Worm (Caenorhabditis elegans) whole organism, young adult: ENCODE data around the gene C34C12.1.

Source experiments
- B0019.2 ChIP-seq: fragments of 200-800 bp; sonication (Bioruptor generic); conservative IDR thresholded peaks from 2 replicates; pipeline ENCODE4 v1.3.6; 2022; ENCODE audit warnings: missing genetic modification reagents, missing genetic modification characterization, missing compliant biosample characterization
- B0261.1 ChIP-seq: sonication (generic microtip); optimal IDR thresholded peaks from 2 replicates; lab custom pipeline; 2016; ENCODE audit warnings: mild to moderate bottlenecking, missing genetic modification characterization, moderate library complexity, missing compliant biosample characterization
- B0336.3 ChIP-seq: fragments of 200-800 bp; sonication (Bioruptor generic); IDR thresholded peaks from 2 replicates; pipeline ENCODE4 v1.3.6; 2022; ENCODE audit warnings: missing genetic modification characterization, missing compliant biosample characterization
- C06A6.2 ChIP-seq: fragments of 200-800 bp; sonication (Bioruptor generic); conservative IDR thresholded peaks from 2 replicates; pipeline ENCODE4 v1.3.6; 2022; ENCODE audit warnings: missing genetic modification characterization, missing compliant biosample characterization
- F23B12.7 ChIP-seq: sonication (generic microtip); optimal IDR thresholded peaks from 2 replicates; lab custom pipeline; 2017; ENCODE audit warnings: missing genetic modification characterization, mild to moderate bottlenecking, missing compliant biosample characterization, antibody characterized with exemption, moderate library complexity; ENCODE audit not compliant: insufficient read depth
- F33H1.4 ChIP-seq: fragments of 200-800 bp; sonication (Bioruptor generic); IDR thresholded peaks from 2 replicates; pipeline ENCODE4 v1.3.6; 2022; ENCODE audit warnings: missing genetic modification reagents, missing genetic modification characterization, missing compliant biosample characterization
- F39B2.1 ChIP-seq: fragments of 200-800 bp; sonication (Bioruptor generic); IDR thresholded peaks from 2 replicates; pipeline ENCODE4 v1.3.6; 2022; ENCODE audit warnings: missing genetic modification reagents, missing genetic modification characterization, missing compliant biosample characterization
- F57C9.4 ChIP-seq: sonication (generic microtip); optimal IDR thresholded peaks from 2 replicates; lab custom pipeline; 2017; ENCODE audit warnings: mild to moderate bottlenecking, missing genetic modification characterization, missing compliant biosample characterization
- K12H6.12 ChIP-seq: fragments of 200-800 bp; sonication (Bioruptor generic); optimal IDR thresholded peaks from 2 replicates; lab custom pipeline; 2018; ENCODE audit warnings: mild to moderate bottlenecking, missing genetic modification characterization, missing compliant biosample characterization
- Y53F4B.3 ChIP-seq: fragments of 200-800 bp; sonication (Bioruptor generic); IDR thresholded peaks from 2 replicates; pipeline ENCODE4 v1.3.6; 2022; ENCODE audit warnings: missing genetic modification reagents, missing genetic modification characterization, missing compliant biosample characterization
- Y79H2A.3 ChIP-seq: fragments of 200-800 bp; sonication (Bioruptor generic); conservative IDR thresholded peaks from 2 replicates; pipeline ENCODE4 v1.3.6; 2022; ENCODE audit warnings: missing genetic modification reagents, missing genetic modification characterization, missing compliant biosample characterization
- attf-3 ChIP-seq: fragments of 200-800 bp; sonication (Bioruptor generic); conservative IDR thresholded peaks from 2 replicates; pipeline ENCODE4 v1.3.6; 2022; ENCODE audit warnings: missing genetic modification reagents, missing genetic modification characterization, missing compliant biosample characterization
- bed-2 ChIP-seq: fragments of 200-800 bp; sonication (Bioruptor generic); IDR thresholded peaks from 2 replicates; pipeline ENCODE4 v1.3.6; 2022; ENCODE audit warnings: missing genetic modification reagents, missing genetic modification characterization, missing compliant biosample characterization
- cebp-1 ChIP-seq, 2 experiments: fragments of 200-800 bp in 1 of 2; sonication (Bioruptor generic) in 1 of 2; sonication (generic microtip) in 1 of 2; IDR thresholded peaks in 1 of 2; optimal IDR thresholded peaks in 1 of 2; 2 replicates each; pipeline versions ENCODE4 v1.3.6 to Lab custom; 2017 to 2022; ENCODE audit warnings: missing compliant biosample characterization in 2 of 2, missing genetic modification characterization in 2 of 2, mild to moderate bottlenecking in 1 of 2, missing genetic modification reagents in 1 of 2, moderate library complexity in 1 of 2
- cebp-2 ChIP-seq: fragments of 200-800 bp; sonication (Bioruptor generic); IDR thresholded peaks from 2 replicates; pipeline ENCODE4 v1.3.6; 2022; ENCODE audit warnings: missing genetic modification characterization, missing compliant biosample characterization
- chd-7 ChIP-seq: sonication (generic microtip); optimal IDR thresholded peaks from 2 replicates; lab custom pipeline; 2016; ENCODE audit warnings: mild to moderate bottlenecking, missing genetic modification characterization, moderate library complexity, missing compliant biosample characterization
- dpff-1 ChIP-seq: sonication (generic microtip); optimal IDR thresholded peaks from 2 replicates; lab custom pipeline; 2017; ENCODE audit warnings: mild to moderate bottlenecking, missing genetic modification characterization, missing compliant biosample characterization
- egl-18 ChIP-seq: fragments of 200-800 bp; sonication (Bioruptor generic); IDR thresholded peaks from 2 replicates; pipeline ENCODE4 v1.3.6; 2022; ENCODE audit warnings: missing genetic modification reagents, missing genetic modification characterization, missing compliant biosample characterization
- egl-44 ChIP-seq: fragments of 200-800 bp; sonication (Bioruptor generic); IDR thresholded peaks from 2 replicates; pipeline ENCODE4 v1.3.6; 2022; ENCODE audit warnings: missing genetic modification reagents, missing genetic modification characterization, missing compliant biosample characterization
- fkh-3 ChIP-seq: sonication (generic microtip); optimal IDR thresholded peaks from 2 replicates; lab custom pipeline; 2016; ENCODE audit warnings: mild to moderate bottlenecking, missing genetic modification characterization, missing compliant biosample characterization
- him-1 ChIP-seq: sonication (generic microtip); optimal IDR thresholded peaks from 2 replicates; lab custom pipeline; 2016; ENCODE audit warnings: missing genotype, missing genetic modification reagents, missing genetic modification characterization, missing compliant biosample characterization
- hsf-1 ChIP-seq: fragments of 200-800 bp; sonication (Bioruptor generic); IDR thresholded peaks from 2 replicates; pipeline ENCODE4 v1.3.6; 2022; ENCODE audit warnings: missing genetic modification reagents, missing genetic modification characterization, missing compliant biosample characterization
- let-526 ChIP-seq: fragments of 200-800 bp; sonication (Bioruptor generic); IDR thresholded peaks from 2 replicates; pipeline ENCODE4 v1.3.6; 2022; ENCODE audit warnings: missing genetic modification reagents, missing genetic modification characterization, missing compliant biosample characterization
- madf-10 ChIP-seq: sonication (generic microtip); optimal IDR thresholded peaks from 2 replicates; lab custom pipeline; 2016; ENCODE audit warnings: mild to moderate bottlenecking, missing genetic modification characterization, missing compliant biosample characterization
- mes-4 ChIP-seq: sonication (generic microtip); optimal IDR thresholded peaks from 2 replicates; lab custom pipeline; 2016; ENCODE audit warnings: missing genotype, missing genetic modification characterization, missing compliant biosample characterization
- mxl-1 ChIP-seq: sonication (generic microtip); optimal IDR thresholded peaks from 2 replicates; lab custom pipeline; 2016; ENCODE audit warnings: missing genetic modification characterization, missing compliant biosample characterization
- nfyb-1 ChIP-seq: fragments of 200-800 bp; sonication (Bioruptor generic); IDR thresholded peaks from 2 replicates; pipeline ENCODE4 v1.3.6; 2022; ENCODE audit warnings: missing genetic modification reagents, missing genetic modification characterization, missing compliant biosample characterization
- nhr-80 ChIP-seq: sonication (generic microtip); optimal IDR thresholded peaks from 2 replicates; lab custom pipeline; 2016; ENCODE audit warnings: missing genetic modification characterization, missing compliant biosample characterization
- pha-4 ChIP-seq: fragments of 150-350 bp; sonication (generic microtip); optimal IDR thresholded peaks from 2 replicates; lab custom pipeline; 2014; ENCODE audit warnings: missing biosample characterization, missing genetic modification reagents, missing genetic modification characterization
- rpc-1 ChIP-seq, 2 experiments: fragments of 150-350 bp in 1 of 2; sonication (generic microtip) in 1 of 2; optimal IDR thresholded peaks; 2 replicates each; lab custom pipeline; 2014 to 2018; ENCODE audit warnings: missing biosample characterization in 1 of 2, missing genetic modification characterization in 1 of 2, missing genetic modification reagents in 1 of 2, missing genotype in 1 of 2
- snpc-3.4 ChIP-seq: sonication (generic microtip); optimal IDR thresholded peaks from 2 replicates; lab custom pipeline; 2017; ENCODE audit warnings: missing genetic modification characterization, mild to moderate bottlenecking, missing compliant biosample characterization, antibody characterized with exemption, moderate library complexity, missing genotype, missing genetic modification reagents
- sptf-2 ChIP-seq: fragments of 200-800 bp; sonication (Bioruptor generic); optimal IDR thresholded peaks from 2 replicates; lab custom pipeline; 2018; ENCODE audit warnings: mild to moderate bottlenecking, missing genetic modification characterization, missing compliant biosample characterization
- unc-130 ChIP-seq: sonication (generic microtip); optimal IDR thresholded peaks from 2 replicates; lab custom pipeline; 2016; ENCODE audit warnings: missing genetic modification reagents, missing genetic modification characterization, missing compliant biosample characterization
- unc-62 ChIP-seq: fragments of 150-350 bp; optimal IDR thresholded peaks from 2 replicates; lab custom pipeline; 2014; ENCODE audit warnings: missing biosample characterization, missing genetic modification reagents, missing genetic modification characterization
- ztf-18 ChIP-seq: sonication (generic microtip); optimal IDR thresholded peaks from 2 replicates; lab custom pipeline; 2016; ENCODE audit warnings: missing genotype, mild to moderate bottlenecking, missing genetic modification characterization, missing compliant biosample characterization
- ztf-22 ChIP-seq: fragments of 200-800 bp; sonication (Bioruptor generic); optimal IDR thresholded peaks from 2 replicates; lab custom pipeline; 2018; ENCODE audit warnings: mild to moderate bottlenecking, missing genetic modification characterization, moderate library complexity, missing compliant biosample characterization
- ztf-25 ChIP-seq: fragments of 200-800 bp; sonication (Bioruptor generic); IDR thresholded peaks from 2 replicates; pipeline ENCODE4 v1.3.6; 2022; ENCODE audit warnings: missing genetic modification reagents, missing genetic modification characterization, missing compliant biosample characterization
- ztf-28 ChIP-seq: fragments of 200-800 bp; sonication (Bioruptor generic); IDR thresholded peaks from 2 replicates; pipeline ENCODE4 v1.3.6; 2022; ENCODE audit warnings: missing genetic modification reagents, missing genetic modification characterization, missing compliant biosample characterization
- ztf-3 ChIP-seq: fragments of 200-800 bp; sonication (Bioruptor generic); optimal IDR thresholded peaks from 2 replicates; lab custom pipeline; 2018; ENCODE audit warnings: mild to moderate bottlenecking, missing genetic modification characterization, missing compliant biosample characterization
- ztf-6 ChIP-seq: fragments of 200-800 bp; sonication (Bioruptor generic); IDR thresholded peaks from 2 replicates; pipeline ENCODE4 v1.3.6; 2022; ENCODE audit warnings: missing genetic modification reagents, missing genetic modification characterization, missing compliant biosample characterization

The C34C12.1 gene

DNA sequence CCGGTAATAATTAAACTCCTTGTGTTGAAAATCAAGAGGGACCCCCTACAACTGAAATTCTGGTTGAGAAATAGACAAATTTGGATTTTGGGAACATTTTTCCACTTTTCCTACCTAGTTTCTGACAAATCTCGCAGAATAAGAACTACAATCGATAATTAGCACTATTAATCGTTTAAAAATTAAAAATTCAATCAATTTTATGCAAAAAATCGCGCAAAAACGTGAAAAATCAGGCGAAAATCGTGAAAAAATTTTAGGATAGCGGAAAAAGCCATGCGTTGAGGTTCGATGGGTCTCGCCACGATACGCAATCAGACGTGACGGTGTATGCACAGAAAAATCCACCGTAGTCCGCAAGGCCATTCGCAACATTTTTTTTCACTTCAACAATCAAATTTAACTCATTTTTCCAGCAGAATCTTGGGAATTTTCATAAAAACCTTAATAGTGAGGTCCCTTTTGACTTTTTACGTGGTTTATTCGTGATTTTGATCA lies 51.0 kb downstream of the C34C12.1 start, which contains the start of gene lias-1 (continued):
- TF ChIP-seq Y53F4B.3, result no peak
- TF ChIP-seq bed-2 (GFP tag; lab: Robert Waterston, UW), result no peak
- TF ChIP-seq nhr-80 (tag; lab: Kevin White, UChicago), result peak; percentile 27
- TF ChIP-seq C06A6.2 (GFP tag; lab: Robert Waterston, UW), result no peak
- TF ChIP-seq madf-10 (tag; lab: Kevin White, UChicago), result peak; percentile 38
- no peak for TF ChIP-seq sptf-2 (GFP tag; lab: Kevin White, UChicago)
- no peak for TF ChIP-seq ztf-22 (GFP tag; lab: Kevin White, UChicago)
- no peak for TF ChIP-seq ztf-28 (GFP tag; lab: Robert Waterston, UW)
- no peak for TF ChIP-seq ztf-6 (GFP tag; lab: Robert Waterston, UW)
- no peak for TF ChIP-seq rpc-1 (optimal IDR thresholded peaks at IDR 0.05; lab: Kevin White, UChicago)
- no peak for TF ChIP-seq rpc-1 (tag; optimal IDR thresholded peaks at IDR 0.05; lab: Kevin White, UChicago)
- TF ChIP-seq egl-18 (GFP tag; lab: Robert Waterston, UW), result no peak
- TF ChIP-seq ztf-25 (GFP tag; lab: Robert Waterston, UW), result no peak
- no peak for TF ChIP-seq ztf-3 (GFP tag; lab: Kevin White, UChicago)
- no peak for TF ChIP-seq cebp-2 (GFP tag; lab: Robert Waterston, UW)
- no peak for TF ChIP-seq F57C9.4 (tag; lab: Kevin White, UChicago)
- no peak for TF ChIP-seq unc-62 (GFP tag; lab: Kevin White, UChicago)
- peak; percentile 89 for TF ChIP-seq F23B12.7 (tag; lab: Kevin White, UChicago)
- no peak for TF ChIP-seq let-526
- TF ChIP-seq B0261.1 (tag; lab: Kevin White, UChicago), result no peak
- no peak for TF ChIP-seq mes-4 (tag; lab: Kevin White, UChicago)
- no peak for TF ChIP-seq him-1
- TF ChIP-seq attf-3 (GFP tag; lab: Robert Waterston, UW), result no peak
- TF ChIP-seq ztf-18 (tag; lab: Kevin White, UChicago), result peak; percentile 21
- TF ChIP-seq hsf-1 (GFP tag; lab: Robert Waterston, UW), result no peak
- no peak for TF ChIP-seq snpc-3.4 (tag; lab: Kevin White, UChicago)
- no peak for TF ChIP-seq unc-130 (GFP tag; lab: Kevin White, UChicago)
- peak; percentile 21 for TF ChIP-seq K12H6.12
- no peak for TF ChIP-seq chd-7
- no peak for TF ChIP-seq B0019.2 (GFP tag; lab: Robert Waterston, UW)
- no peak for TF ChIP-seq fkh-3 (tag; lab: Kevin White, UChicago)
- 0 out of 2 replicates have a peak, but pooled peaks have one; percentile 31 for TF ChIP-seq cebp-1 (GFP tag; IDR thresholded peaks at IDR 0.05; lab: Robert Waterston, UW)
- peak; percentile 66 for TF ChIP-seq cebp-1 (tag; optimal IDR thresholded peaks at IDR 0.05; lab: Kevin White, UChicago)
- peak; percentile 97 for TF ChIP-seq F33H1.4 (GFP tag; lab: Robert Waterston, UW)
- TF ChIP-seq F39B2.1 (GFP tag; lab: Robert Waterston, UW), result no peak
- TF ChIP-seq pha-4 (tag; lab: Kevin White, UChicago), result peak; percentile 31
- TF ChIP-seq mxl-1 (tag; lab: Kevin White, UChicago), result no peak
- TF ChIP-seq Y79H2A.3 (GFP tag; lab: Robert Waterston, UW), result no peak
- no peak for TF ChIP-seq egl-44
- 0 out of 2 replicates have a peak, but pooled peaks have one; percentile 27 for TF ChIP-seq B0336.3 (GFP tag; lab: Robert Waterston, UW)
- TF ChIP-seq nfyb-1 (GFP tag; lab: Robert Waterston, UW), result 0 out of 2 replicates have a peak, but pooled peaks have one; percentile 27
- no peak for TF ChIP-seq dpff-1
